Fruit fly (Drosophila melanogaster) whole organism, adult: Measurements from ENCODE around the gene snky.

Experiments used
- Hr96 ChIP-seq: fragments of 200-800 bp; sonication (Bioruptor generic); optimal IDR thresholded peaks from 2 replicates; lab custom pipeline; 2016; ENCODE audit warnings: missing biosample characterization, missing genetic modification characterization
- cic ChIP-seq: fragments of 200-800 bp; sonication (Bioruptor generic); optimal IDR thresholded peaks from 2 replicates; lab custom pipeline; 2017; ENCODE audit warnings: missing biosample characterization, mild to moderate bottlenecking, missing genetic modification characterization, moderate library complexity
- pad ChIP-seq: fragments of 200-800 bp; sonication (Bioruptor generic); optimal IDR thresholded peaks from 3 replicates; lab custom pipeline; 2017; ENCODE audit warnings: missing biosample characterization, missing genetic modification characterization, mild to moderate bottlenecking, moderate library complexity, missing genetic modification reagents

- TF ChIP-seq Hr96 (GFP tag; lab: Kevin White, UChicago), result no peak
- TF ChIP-seq pad (GFP tag; lab: Kevin White, UChicago), result no peak
- no peak for TF ChIP-seq cic (GFP tag; lab: Kevin White, UChicago)
These were observed 38.5 kb downstream of the snky start for dm6 chr3L:13212656-13213350.
